Comparison of ENCODE assay signal across 3 fruit fly cellular contexts in genomic region chr2L:11184144-11184543, dm6.
A peak's percentile ranks its signal among the peaks of the same experiment; 100 is the strongest.
TF ChIP-seq lines count a peak whose summit lies in the region.

No protein-coding gene starts in this region.

TF ChIP-seq in whole organism, embryonic, 481 proteins besides CTCF, POLR2A, EP300 and RAD21 (continued from another document and continues in another):
- TF ChIP-seq phol (tag; optimal IDR thresholded peaks at IDR 0.05; lab: Kevin White, UChicago) = peak; percentile 38
- peak; percentile 70 for TF ChIP-seq Med (GFP tag; lab: Kevin White, UChicago)
- no peak for TF ChIP-seq CG9437 (GFP tag; optimal IDR thresholded peaks at IDR 0.05; lab: Kevin White, UChicago)
- peak; percentile 40; the same call in 1 of the 2 replicates for TF ChIP-seq CG17328 (GFP tag; IDR thresholded peaks at IDR 0.05; lab: Robert Waterston, UW)
- TF ChIP-seq CG1233 (GFP tag; optimal IDR thresholded peaks at IDR 0.05; lab: Kevin White, UChicago) = no peak
- TF ChIP-seq eyg (GFP tag; optimal IDR thresholded peaks at IDR 0.05; lab: Kevin White, UChicago) = no peak
- peak; percentile 3 for TF ChIP-seq CG9727 (GFP tag; optimal IDR thresholded peaks at IDR 0.05; lab: Kevin White, UChicago)
- TF ChIP-seq croc (GFP tag; conservative IDR thresholded peaks at IDR 0.05; lab: Robert Waterston, UW) = no peak
- no peak for TF ChIP-seq en (GFP tag; optimal IDR thresholded peaks at IDR 0.05; lab: Kevin White, UChicago)
- no peak for TF ChIP-seq CG10431 (GFP tag; optimal IDR thresholded peaks at IDR 0.05; lab: Kevin White, UChicago)
- no peak; the same call in 1 of the 2 replicates for TF ChIP-seq CG10366 (GFP tag; IDR thresholded peaks at IDR 0.05; lab: Robert Waterston, UW)
- TF ChIP-seq CG2712 (tag; optimal IDR thresholded peaks at IDR 0.05; lab: Kevin White, UChicago) = peak; percentile 33
- TF ChIP-seq ken (GFP tag; IDR thresholded peaks at IDR 0.05; lab: Robert Waterston, UW) = no peak
- no peak for TF ChIP-seq Rfx (GFP tag; IDR thresholded peaks at IDR 0.05; lab: Robert Waterston, UW)
- TF ChIP-seq run (tag; optimal IDR thresholded peaks at IDR 0.05; lab: Kevin White, UChicago) = no peak
- no peak for TF ChIP-seq crp (GFP tag; optimal IDR thresholded peaks at IDR 0.05; lab: Kevin White, UChicago)
- peak; percentile 28 for TF ChIP-seq CG1603 (tag; optimal IDR thresholded peaks at IDR 0.05; lab: Kevin White, UChicago)
- no peak for TF ChIP-seq danr (GFP tag; IDR thresholded peaks at IDR 0.05; lab: Robert Waterston, UW)
- no peak for TF ChIP-seq CG6791 (GFP tag; IDR thresholded peaks at IDR 0.05; lab: Robert Waterston, UW; ENCODE audit: partially characterized antibody)
- no peak for TF ChIP-seq CG11723 (GFP tag; optimal IDR thresholded peaks at IDR 0.05; lab: Kevin White, UChicago)
- TF ChIP-seq lola (GFP tag; optimal IDR thresholded peaks at IDR 0.05; lab: Kevin White, UChicago) = peak in 1 of 3 experiments; percentile 46
- no peak for TF ChIP-seq tgo (GFP tag; IDR thresholded peaks at IDR 0.05; lab: Robert Waterston, UW)
- no peak for TF ChIP-seq CG8089 (GFP tag; optimal IDR thresholded peaks at IDR 0.05; lab: Kevin White, UChicago)
- TF ChIP-seq inv (GFP tag; IDR thresholded peaks at IDR 0.05; lab: Robert Waterston, UW; ENCODE audit: partially characterized antibody) = no peak
- TF ChIP-seq h (optimal IDR thresholded peaks at IDR 0.05; lab: Kevin White, UChicago) = no peak
- TF ChIP-seq dmrt99B (tag; optimal IDR thresholded peaks at IDR 0.05; lab: Kevin White, UChicago) = peak; percentile 39
- no peak for TF ChIP-seq CG8944 (GFP tag; optimal IDR thresholded peaks at IDR 0.05; lab: Kevin White, UChicago)
- no peak for TF ChIP-seq NK7.1 (GFP tag; optimal IDR thresholded peaks at IDR 0.05; lab: Kevin White, UChicago)
- no peak for TF ChIP-seq HHEX (GFP tag; optimal IDR thresholded peaks at IDR 0.05; lab: Kevin White, UChicago)
- TF ChIP-seq CG8924 (tag; optimal IDR thresholded peaks at IDR 0.05; lab: Kevin White, UChicago) = peak; percentile 10
- no peak for TF ChIP-seq CG7357 (GFP tag; IDR thresholded peaks at IDR 0.05; lab: Robert Waterston, UW)
- TF ChIP-seq fd96Cb (tag; optimal IDR thresholded peaks at IDR 0.05; lab: Kevin White, UChicago) = no peak
- no peak for TF ChIP-seq CG6654 (GFP tag; optimal IDR thresholded peaks at IDR 0.05; lab: Kevin White, UChicago)
- no peak for TF ChIP-seq CG34422 (GFP tag; IDR thresholded peaks at IDR 0.05; lab: Robert Waterston, UW)
- TF ChIP-seq bsh (GFP tag; optimal IDR thresholded peaks at IDR 0.05; lab: Kevin White, UChicago) = peak; percentile 70 to 82
- no peak for TF ChIP-seq Taf1 (GFP tag; IDR thresholded peaks at IDR 0.05; lab: Robert Waterston, UW)
- no peak for TF ChIP-seq lilli (GFP tag; optimal IDR thresholded peaks at IDR 0.05; lab: Kevin White, UChicago)
- no peak for TF ChIP-seq CG3407 (GFP tag; optimal IDR thresholded peaks at IDR 0.05; lab: Kevin White, UChicago)
- TF ChIP-seq bbx (GFP tag; IDR thresholded peaks at IDR 0.05; lab: Robert Waterston, UW; ENCODE audit: partially characterized antibody) = no peak
- no peak for TF ChIP-seq cato (GFP tag; optimal IDR thresholded peaks at IDR 0.05; lab: Kevin White, UChicago; ENCODE audit: borderline replicate concordance)
- no peak for TF ChIP-seq disco-r (GFP tag; optimal IDR thresholded peaks at IDR 0.05; lab: Kevin White, UChicago)
- TF ChIP-seq CG18764 (GFP tag; optimal IDR thresholded peaks at IDR 0.05; lab: Kevin White, UChicago) = no peak
- TF ChIP-seq D19A (tag; optimal IDR thresholded peaks at IDR 0.05; lab: Kevin White, UChicago) = peak; percentile 25
- peak; percentile 85 for TF ChIP-seq sens (GFP tag; lab: Kevin White, UChicago)
- no peak for TF ChIP-seq Side (GFP tag; optimal IDR thresholded peaks at IDR 0.05; lab: Kevin White, UChicago)
- no peak for TF ChIP-seq BEAF-32 (GFP tag; optimal IDR thresholded peaks at IDR 0.05; lab: Kevin White, UChicago)

TF ChIP-seq in whole organism, prepupa, 60 proteins besides CTCF, POLR2A, EP300 and RAD21 (continued from another document):
- TF ChIP-seq CG11762 (GFP tag; optimal IDR thresholded peaks at IDR 0.05; lab: Kevin White, UChicago; ENCODE audit: insufficient read depth) (peak; percentile 83), acj6 (GFP tag; optimal IDR thresholded peaks at IDR 0.05; lab: Kevin White, UChicago) (peak; percentile 87), OdsH (GFP tag; optimal IDR thresholded peaks at IDR 0.05; lab: Kevin White, UChicago) (peak; percentile 87), Eip75B (GFP tag; optimal IDR thresholded peaks at IDR 0.05; lab: Kevin White, UChicago) (peak; percentile 91), Hr39 (GFP tag; optimal IDR thresholded peaks at IDR 0.05; lab: Kevin White, UChicago) (peak; percentile 81), CG6792 (GFP tag; optimal IDR thresholded peaks at IDR 0.05; lab: Kevin White, UChicago) (peak; percentile 84), CG11902 (GFP tag; optimal IDR thresholded peaks at IDR 0.05; lab: Kevin White, UChicago) (peak; percentile 54), Ets96B (tag; optimal IDR thresholded peaks at IDR 0.05; lab: Kevin White, UChicago) (peak; percentile 91), pdm3 (GFP tag; optimal IDR thresholded peaks at IDR 0.05; lab: Kevin White, UChicago) (peak; percentile 86), vri (GFP tag; optimal IDR thresholded peaks at IDR 0.05; lab: Kevin White, UChicago) (peak; percentile 71), CG8119 (GFP tag; IDR thresholded peaks at IDR 0.05; lab: Robert Waterston, UW) (peak; percentile 83), Sox15 (GFP tag; optimal IDR thresholded peaks at IDR 0.05; lab: Kevin White, UChicago) (peak; percentile 60), ss (GFP tag; optimal IDR thresholded peaks at IDR 0.05; lab: Kevin White, UChicago) (peak; percentile 82 to 83), spab (GFP tag; optimal IDR thresholded peaks at IDR 0.05; lab: Kevin White, UChicago) (peak; percentile 87), cyc (GFP tag; optimal IDR thresholded peaks at IDR 0.05; lab: Kevin White, UChicago) (peak; percentile 79), salr (GFP tag; optimal IDR thresholded peaks at IDR 0.05; lab: Kevin White, UChicago) (peak; percentile 74 to 83), CG8632 (GFP tag; optimal IDR thresholded peaks at IDR 0.05; lab: Kevin White, UChicago) (peak; percentile 83), esn (GFP tag; optimal IDR thresholded peaks at IDR 0.05; lab: Kevin White, UChicago) (peak; percentile 89), CG9139 (GFP tag; optimal IDR thresholded peaks at IDR 0.05; lab: Kevin White, UChicago) (peak; percentile 67), topi (GFP tag; optimal IDR thresholded peaks at IDR 0.05; lab: Kevin White, UChicago) (peak; percentile 82), Lpt (GFP tag; optimal IDR thresholded peaks at IDR 0.05; lab: Kevin White, UChicago) (peak; percentile 69), net (GFP tag; optimal IDR thresholded peaks at IDR 0.05; lab: Kevin White, UChicago) (peak; percentile 81), achi (GFP tag; optimal IDR thresholded peaks at IDR 0.05; lab: Kevin White, UChicago) (peak; percentile 85), CG32006 (GFP tag; optimal IDR thresholded peaks at IDR 0.05; lab: Kevin White, UChicago) (peak; percentile 82), CG6854 (GFP tag; optimal IDR thresholded peaks at IDR 0.05; lab: Kevin White, UChicago) (peak; percentile 30), Blimp-1 (GFP tag; optimal IDR thresholded peaks at IDR 0.05; lab: Kevin White, UChicago) (peak; percentile 3), CG16779 (tag; optimal IDR thresholded peaks at IDR 0.05; lab: Kevin White, UChicago) (peak; percentile 62), CG3919 (GFP tag; optimal IDR thresholded peaks at IDR 0.05; lab: Kevin White, UChicago) (peak; percentile 91), dac (GFP tag; optimal IDR thresholded peaks at IDR 0.05; lab: Kevin White, UChicago) (peak; percentile 52), CG7368 (GFP tag; optimal IDR thresholded peaks at IDR 0.05; lab: Kevin White, UChicago) (peak; percentile 65), CG6163 (GFP tag; IDR thresholded peaks at IDR 0.05; lab: Robert Waterston, UW) (peak; percentile 88), CG6276 (GFP tag; optimal IDR thresholded peaks at IDR 0.05; lab: Kevin White, UChicago) (peak; percentile 79), dsx (GFP tag; optimal IDR thresholded peaks at IDR 0.05; lab: Kevin White, UChicago; ENCODE audit: poor library complexity, severe bottlenecking) (peak; percentile 83), CG3032 (tag; optimal IDR thresholded peaks at IDR 0.05; lab: Kevin White, UChicago) (peak; percentile 91), lz (GFP tag; optimal IDR thresholded peaks at IDR 0.05; lab: Kevin White, UChicago) (peak; percentile 81), Eip93F (GFP tag; optimal IDR thresholded peaks at IDR 0.05; lab: Kevin White, UChicago) (peak; percentile 4)

TF ChIP-seq in whole organism, wandering third instar larva, 38 proteins besides CTCF, POLR2A, EP300 and RAD21 (continued from another document):
- TF ChIP-seq foxo (GFP tag; optimal IDR thresholded peaks at IDR 0.05; lab: Kevin White, UChicago) = peak in 1 of 2 experiments; percentile 89
- peak; percentile 10 for TF ChIP-seq Mio (GFP tag; optimal IDR thresholded peaks at IDR 0.05; lab: Kevin White, UChicago)
- no peak for TF ChIP-seq GATAd (GFP tag; optimal IDR thresholded peaks at IDR 0.05; lab: Kevin White, UChicago)
- TF ChIP-seq sage (GFP tag; optimal IDR thresholded peaks at IDR 0.05; lab: Kevin White, UChicago) = no peak
- peak; percentile 84 for TF ChIP-seq ey (GFP tag; optimal IDR thresholded peaks at IDR 0.05; lab: Kevin White, UChicago)
- TF ChIP-seq Dfd (GFP tag; optimal IDR thresholded peaks at IDR 0.05; lab: Kevin White, UChicago) = no peak
- no peak for TF ChIP-seq tai (GFP tag; optimal IDR thresholded peaks at IDR 0.05; lab: Kevin White, UChicago)
- TF ChIP-seq jim (GFP tag; optimal IDR thresholded peaks at IDR 0.05; lab: Kevin White, UChicago) = no peak
TF ChIP-seq in whole organism, wandering third instar larva: peak in this region for 17.
